Worm (Caenorhabditis elegans) whole organism, L2 larva: ENCODE measurements around the gene C24H11.2.

Source experiments
- alr-1 ChIP-seq: fragments of 150-350 bp; optimal IDR thresholded peaks from 2 replicates; lab custom pipeline; 2014; ENCODE audit warnings: missing biosample characterization, missing genetic modification characterization
- ceh-82 ChIP-seq: fragments of 150-350 bp; optimal IDR thresholded peaks from 2 replicates; lab custom pipeline; 2014; ENCODE audit warnings: missing biosample characterization, missing genetic modification characterization
- egl-27 ChIP-seq: sonication (generic microtip); optimal IDR thresholded peaks from 3 replicates; lab custom pipeline; 2017; ENCODE audit warnings: missing biosample characterization, missing genetic modification reagents, missing genetic modification characterization
- elt-3 ChIP-seq: sonication (generic microtip); optimal IDR thresholded peaks from 2 replicates; lab custom pipeline; 2017; ENCODE audit warnings: missing biosample characterization, missing genetic modification characterization
- fos-1 ChIP-seq: fragments of 150-350 bp; optimal IDR thresholded peaks from 2 replicates; lab custom pipeline; 2014; ENCODE audit warnings: missing biosample characterization, missing genetic modification characterization
- mdl-1 ChIP-seq, 2 experiments: fragments of 150-350 bp in 1 of 2; sonication (generic microtip) in 1 of 2; optimal IDR thresholded peaks; 2 replicates each; lab custom pipeline; 2017; ENCODE audit warnings: missing biosample characterization in 2 of 2, missing genetic modification characterization in 2 of 2
- nhr-23 ChIP-seq: fragments of 150-350 bp; optimal IDR thresholded peaks from 2 replicates; lab custom pipeline; 2014; ENCODE audit warnings: missing biosample characterization, missing genetic modification reagents, missing genetic modification characterization
- skn-1 ChIP-seq: sonication (generic microtip); optimal IDR thresholded peaks from 2 replicates; lab custom pipeline; 2017; ENCODE audit warnings: missing biosample characterization, missing genetic modification characterization
- snpc-4 ChIP-seq: fragments of 150-350 bp; optimal IDR thresholded peaks from 2 replicates; lab custom pipeline; 2014; ENCODE audit warnings: missing biosample characterization, missing genetic modification characterization
- ztf-11 ChIP-seq: sonication (generic microtip); optimal IDR thresholded peaks from 2 replicates; lab custom pipeline; 2017; ENCODE audit warnings: missing biosample characterization, missing genetic modification characterization

DNA sequence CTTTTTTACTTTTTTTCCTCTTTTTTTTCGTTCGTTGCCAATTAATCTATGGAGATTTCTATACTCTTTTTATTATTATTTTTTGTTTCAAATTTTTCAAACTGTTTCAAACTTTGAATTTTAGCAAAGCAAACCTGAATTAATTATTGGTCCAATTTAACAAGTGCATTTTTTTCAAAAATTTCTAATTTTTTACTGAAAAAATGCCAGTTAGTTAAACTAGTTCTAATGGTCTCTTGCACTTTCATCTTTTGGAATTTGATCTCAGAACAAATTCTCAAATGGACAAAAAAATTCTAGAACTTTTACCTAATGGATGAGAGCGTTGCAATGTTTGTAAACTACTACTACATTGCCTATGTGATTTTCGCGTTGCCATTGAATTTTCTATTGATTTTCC lies 10.3 kb downstream of the C24H11.2 start, which contains the start of gene srd-74:
- TF ChIP-seq skn-1 (tag; lab: Kevin White, UChicago) (no peak), egl-27 (no peak), elt-3 (no peak), ztf-11 (tag; lab: Kevin White, UChicago) (no peak), alr-1 (tag; lab: Kevin White, UChicago) (no peak), nhr-23 (tag; lab: Kevin White, UChicago) (no peak), fos-1 (tag; lab: Kevin White, UChicago) (no peak), mdl-1 (tag; optimal IDR thresholded peaks at IDR 0.05; lab: Kevin White, UChicago) (no peak), snpc-4 (tag; lab: Kevin White, UChicago) (no peak), ceh-82 (tag; lab: Kevin White, UChicago) (no peak)
